Worm (Caenorhabditis elegans) whole organism, L2 larva: ENCODE data around the gene dnc-2.

ENCODE experiments used
- alr-1 ChIP-seq: fragments of 150-350 bp; optimal IDR thresholded peaks from 2 replicates; lab custom pipeline; 2014; ENCODE audit warnings: missing biosample characterization, missing genetic modification characterization
- ama-1 ChIP-seq: fragments of 150-350 bp; optimal IDR thresholded peaks from 2 replicates; lab custom pipeline; 2018; ENCODE audit warnings: inconsistent platforms
- ceh-82 ChIP-seq: fragments of 150-350 bp; optimal IDR thresholded peaks from 2 replicates; lab custom pipeline; 2014; ENCODE audit warnings: missing biosample characterization, missing genetic modification characterization
- elt-1 ChIP-seq: fragments of 150-350 bp; optimal IDR thresholded peaks from 2 replicates; lab custom pipeline; 2014; ENCODE audit warnings: missing biosample characterization, missing genetic modification characterization
- elt-3 ChIP-seq: sonication (generic microtip); optimal IDR thresholded peaks from 2 replicates; lab custom pipeline; 2017; ENCODE audit warnings: missing biosample characterization, missing genetic modification characterization
- lin-11 ChIP-seq: fragments of 150-350 bp; sonication (generic microtip); optimal IDR thresholded peaks from 2 replicates; lab custom pipeline; 2014; ENCODE audit warnings: missing biosample characterization, missing genetic modification characterization, inconsistent platforms, mixed read lengths
- nhr-77 ChIP-seq: fragments of 150-350 bp; optimal IDR thresholded peaks from 2 replicates; lab custom pipeline; 2014; ENCODE audit warnings: missing biosample characterization, missing genetic modification characterization
- peb-1 ChIP-seq: fragments of 150-350 bp; optimal IDR thresholded peaks from 2 replicates; lab custom pipeline; 2014; ENCODE audit warnings: missing biosample characterization, missing genetic modification characterization
- sma-3 ChIP-seq: sonication (generic microtip); optimal IDR thresholded peaks from 2 replicates; lab custom pipeline; 2016; ENCODE audit warnings: missing genetic modification reagents, missing genetic modification characterization, missing compliant biosample characterization
- snpc-4 ChIP-seq: fragments of 150-350 bp; optimal IDR thresholded peaks from 2 replicates; lab custom pipeline; 2014; ENCODE audit warnings: missing biosample characterization, missing genetic modification characterization
- ztf-11 ChIP-seq: sonication (generic microtip); optimal IDR thresholded peaks from 2 replicates; lab custom pipeline; 2017; ENCODE audit warnings: missing biosample characterization, missing genetic modification characterization

- TF ChIP-seq peb-1 (tag; lab: Kevin White, UChicago) (no peak), alr-1 (tag; lab: Kevin White, UChicago) (no peak), ztf-11 (no peak), snpc-4 (tag; lab: Kevin White, UChicago) (no peak), lin-11 (tag; lab: Kevin White, UChicago) (no peak), ama-1 (lab: Kevin White, UChicago) (peak; percentile 86), nhr-77 (no peak), ceh-82 (tag; lab: Kevin White, UChicago) (no peak), sma-3 (GFP tag; lab: Kevin White, UChicago) (peak; percentile 8), elt-1 (no peak), elt-3 (tag; lab: Kevin White, UChicago) (no peak)
Measured at ce11 chrIII:5876140-5876675, 49.3 kb downstream of the dnc-2 start, which contains the start of gene aldo-2.
